Worm (Caenorhabditis elegans): Measurements from ENCODE around the gene T05A8.2.

The T05A8.2 gene

DNA sequence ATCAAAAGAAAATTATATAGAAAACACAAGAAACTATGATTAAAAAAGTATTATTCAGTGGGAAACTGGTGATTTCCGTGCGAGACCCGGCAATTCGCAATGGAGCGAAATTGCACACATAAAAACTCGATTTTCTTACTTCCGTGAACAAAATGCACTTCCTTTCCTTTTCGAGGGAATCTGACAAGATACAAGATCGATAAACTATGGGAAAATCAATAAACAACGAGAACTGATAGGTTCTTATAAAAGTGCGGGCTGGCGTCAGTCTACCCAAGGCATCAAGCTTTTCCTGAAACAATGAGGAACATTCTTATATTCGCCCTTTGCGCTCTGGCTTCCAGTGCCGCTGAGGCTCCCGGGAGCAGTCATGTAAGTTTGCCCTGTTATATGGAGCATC, 42.2 kb upstream of the T05A8.2 start, which contains the start of gene F29A7.3:
TSS of gene F29A7.3 (plus strand) at position 301 of the 400 bp plus-strand sequence.
- no peak for TF ChIP-seq mdl-1 (tag; optimal IDR thresholded peaks at IDR 0.05)
- no peak for TF ChIP-seq mbf-1 (tag; optimal IDR thresholded peaks at IDR 0.05)
- no peak for TF ChIP-seq zag-1 (tag; optimal IDR thresholded peaks at IDR 0.05)

DNA sequence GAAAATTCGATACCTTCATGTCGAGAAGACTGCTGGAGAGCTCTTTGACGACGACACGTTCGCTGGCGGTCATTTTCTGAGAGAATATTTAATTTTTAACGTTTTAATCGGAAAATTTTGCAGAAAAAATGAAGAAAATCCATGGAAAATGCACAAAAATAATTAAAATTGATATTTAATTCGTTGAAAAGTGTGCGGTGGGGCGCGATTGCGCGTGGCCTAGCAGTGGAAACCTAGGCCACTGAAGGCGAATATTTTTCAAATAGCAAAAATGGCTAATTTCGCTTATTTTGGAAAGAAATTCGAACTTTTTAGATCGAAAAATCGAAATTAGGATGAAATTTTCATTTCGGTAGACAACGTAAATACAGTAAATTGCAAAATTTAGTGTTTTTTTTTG, 41.7 kb upstream of the T05A8.2 start, which contains the start of gene F29A7.6:
TSS of gene F29A7.6 (minus strand) at position 76 of the 400 bp plus-strand sequence.
- TF ChIP-seq unc-55 (GFP tag; optimal IDR thresholded peaks at IDR 0.05) (peak; percentile 57), mab-5 (tag; optimal IDR thresholded peaks at IDR 0.05) (peak; percentile 3), nhr-11 (tag; optimal IDR thresholded peaks at IDR 0.05) (no peak), nhr-237 (tag; optimal IDR thresholded peaks at IDR 0.05) (no peak), sma-3 (GFP tag; optimal IDR thresholded peaks at IDR 0.05) (peak; percentile 66), lsy-2 (tag; optimal IDR thresholded peaks at IDR 0.05) (peak in 1 of 2 experiments; percentile 49), gmeb-1 (tag; optimal IDR thresholded peaks at IDR 0.05) (peak; percentile 65), skn-1 (tag; optimal IDR thresholded peaks at IDR 0.05) (no peak), crh-2 (tag; optimal IDR thresholded peaks at IDR 0.05) (peak; percentile 32), sma-9 (GFP tag; optimal IDR thresholded peaks at IDR 0.05) (peak; percentile 66), sma-9 (tag; optimal IDR thresholded peaks at IDR 0.05) (no peak), nhr-129 (tag; optimal IDR thresholded peaks at IDR 0.05) (peak; percentile 1), C34F6.9 (tag; optimal IDR thresholded peaks at IDR 0.05) (peak; percentile 79), F13H6.1 (tag; optimal IDR thresholded peaks at IDR 0.05) (peak; percentile 67)

DNA sequence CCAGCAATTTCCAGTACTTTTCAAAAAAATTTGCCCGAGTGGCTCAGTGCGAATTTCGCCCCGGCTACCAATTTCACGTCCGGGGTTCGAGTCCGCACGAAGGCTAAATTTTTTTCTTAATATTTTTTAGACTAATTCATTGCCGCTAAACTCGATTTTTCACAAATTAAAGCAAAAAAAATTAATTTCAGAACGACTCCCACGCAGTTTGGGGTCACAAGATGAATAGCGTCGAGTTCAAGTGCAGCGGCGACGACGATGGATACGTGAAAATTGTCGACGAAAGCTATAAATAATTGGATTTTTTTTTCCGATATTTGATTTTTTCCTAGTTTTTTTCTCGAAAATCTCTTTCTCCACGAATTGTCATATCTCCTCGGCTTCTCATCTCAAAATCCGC, 40.5 kb upstream of the T05A8.2 start:
- no peak for TF ChIP-seq mab-5 (tag; optimal IDR thresholded peaks at IDR 0.05)

DNA sequence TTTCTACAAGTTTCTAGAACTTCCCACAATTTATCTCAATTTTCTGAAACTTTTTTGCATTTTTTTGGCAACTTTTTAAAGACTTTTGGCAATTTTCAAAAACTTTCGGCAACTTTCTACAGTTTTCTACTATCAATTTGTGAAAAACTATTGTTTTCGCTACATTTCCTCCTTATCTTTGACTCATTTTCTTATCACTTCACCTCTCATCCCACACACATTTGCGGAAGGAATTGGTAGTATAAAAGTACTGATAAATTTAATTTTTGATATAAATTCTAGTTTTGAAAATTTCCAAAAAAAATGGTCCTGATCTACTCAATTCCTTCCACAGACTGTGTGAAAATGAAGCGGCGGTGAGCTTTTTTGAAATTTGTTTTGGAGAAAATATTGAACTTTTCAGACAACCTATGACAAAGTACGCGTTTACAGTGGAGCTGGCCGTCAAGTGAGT, 38.8 kb upstream of the T05A8.2 start, which contains the start of gene F29A7.4:
TSS of gene F29A7.4 (plus strand) at position 404 of the 454 bp plus-strand sequence.
- no peak for TF ChIP-seq mab-5 (tag; optimal IDR thresholded peaks at IDR 0.05)
- peak; percentile 72 for TF ChIP-seq fos-1 (tag; optimal IDR thresholded peaks at IDR 0.05)

DNA sequence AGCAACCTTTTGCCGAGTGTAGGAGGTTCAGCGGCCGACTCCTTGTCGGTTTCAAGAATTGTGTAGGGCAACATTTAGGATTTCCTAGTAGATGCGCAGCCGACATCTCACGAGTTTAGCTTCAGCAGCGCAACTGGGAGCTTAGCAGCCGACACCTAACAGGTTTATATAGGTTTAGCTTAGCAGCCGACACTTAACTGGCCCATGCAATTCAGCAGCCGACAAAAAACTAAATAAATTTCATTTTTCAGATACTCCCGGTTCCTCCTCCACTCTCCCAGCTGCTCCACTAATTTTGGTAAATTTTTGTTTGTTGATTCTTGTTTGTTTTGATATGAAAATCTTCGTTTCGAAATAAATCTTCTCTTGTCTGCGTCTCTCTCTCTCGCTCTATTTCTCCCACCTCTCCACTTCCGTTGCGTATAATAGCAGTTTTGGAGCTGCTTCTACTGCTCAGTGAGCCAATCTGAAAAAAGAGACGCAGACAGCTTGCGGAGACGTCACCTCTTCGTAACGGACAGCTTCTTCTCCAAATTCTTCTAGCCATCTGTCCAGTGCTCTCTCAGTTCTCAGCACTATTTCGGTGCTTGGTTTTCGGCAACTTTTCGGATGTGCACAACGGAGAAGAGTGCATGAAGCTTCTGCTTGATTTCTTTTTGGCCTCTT, 37.3 kb upstream of the T05A8.2 start:
- no peak for TF ChIP-seq ztf-11 (tag; optimal IDR thresholded peaks at IDR 0.05)
- TF ChIP-seq F13H6.1 (tag; optimal IDR thresholded peaks at IDR 0.05) = peak; percentile 74
- no peak for TF ChIP-seq nhr-10 (tag; optimal IDR thresholded peaks at IDR 0.05)
- peak; percentile 28 for TF ChIP-seq crh-2 (tag; optimal IDR thresholded peaks at IDR 0.05)
- TF ChIP-seq nhr-237 (tag; optimal IDR thresholded peaks at IDR 0.05) = no peak
- TF ChIP-seq zag-1 (tag; optimal IDR thresholded peaks at IDR 0.05) = peak; percentile 82
- peak; percentile 23 for TF ChIP-seq egl-27 (tag; optimal IDR thresholded peaks at IDR 0.05)
- TF ChIP-seq mdl-1 (tag; optimal IDR thresholded peaks at IDR 0.05) = peak in 1 of 2 experiments; percentile 41
- TF ChIP-seq gmeb-1 (tag; optimal IDR thresholded peaks at IDR 0.05) = no peak
- TF ChIP-seq C34F6.9 (tag; optimal IDR thresholded peaks at IDR 0.05) = peak; percentile 90
- peak; percentile 29 for TF ChIP-seq mab-5 (tag; optimal IDR thresholded peaks at IDR 0.05)
- TF ChIP-seq ceh-16 (tag; optimal IDR thresholded peaks at IDR 0.05) = no peak
- peak; percentile 56 for TF ChIP-seq ceh-82 (tag; optimal IDR thresholded peaks at IDR 0.05)
- peak; percentile 73 for TF ChIP-seq nhr-129 (tag; optimal IDR thresholded peaks at IDR 0.05)
- peak; percentile 15 for TF ChIP-seq nhr-6 (tag; optimal IDR thresholded peaks at IDR 0.05)
- no peak for TF ChIP-seq elt-1 (tag; optimal IDR thresholded peaks at IDR 0.05)
- TF ChIP-seq lsy-2 (tag; optimal IDR thresholded peaks at IDR 0.05) = peak; percentile 22 to 68
- TF ChIP-seq R02D3.7 (tag; optimal IDR thresholded peaks at IDR 0.05) = no peak
- TF ChIP-seq sma-3 (GFP tag; optimal IDR thresholded peaks at IDR 0.05) = no peak
- peak; percentile 45 for TF ChIP-seq lin-11 (tag; optimal IDR thresholded peaks at IDR 0.05)
- no peak for TF ChIP-seq elt-3 (tag; optimal IDR thresholded peaks at IDR 0.05)
- TF ChIP-seq unc-55 (GFP tag; optimal IDR thresholded peaks at IDR 0.05) = peak; percentile 87
- TF ChIP-seq lin-13 (GFP tag; optimal IDR thresholded peaks at IDR 0.05) = no peak
- peak; percentile 65 for TF ChIP-seq snpc-4 (tag; optimal IDR thresholded peaks at IDR 0.05)

DNA sequence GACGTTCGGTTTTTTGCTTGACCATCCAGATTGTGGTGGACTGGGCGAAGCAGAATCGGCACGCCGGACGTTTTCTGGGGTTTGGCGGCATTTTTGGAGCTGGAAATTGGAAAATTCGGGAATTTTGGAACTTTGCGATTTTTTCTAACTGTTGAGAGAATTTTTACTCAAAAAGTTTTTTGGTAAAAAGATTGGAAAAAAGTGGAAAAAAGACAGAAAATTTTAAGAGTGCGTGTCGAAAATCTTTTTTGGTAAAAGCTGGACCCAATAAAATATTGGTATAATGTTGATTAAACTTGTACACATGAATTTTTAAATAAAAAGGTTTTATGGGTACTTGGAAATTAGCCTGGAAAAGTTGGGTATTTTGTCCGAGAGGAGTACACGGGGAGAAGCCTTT, 31.4 kb upstream of the T05A8.2 start, which contains the start of gene T05A8.7:
TSS of gene T05A8.7 (minus strand) at position 101 of the 400 bp plus-strand sequence.
- no peak for TF ChIP-seq ztf-11 (tag; optimal IDR thresholded peaks at IDR 0.05)
